Worm (Caenorhabditis elegans) whole organism, L4/young adult: ENCODE results near the gene T05H10.1.

ENCODE experiments used
- W03F9.2 ChIP-seq: fragments of 150-350 bp; optimal IDR thresholded peaks from 2 replicates; lab custom pipeline; 2014; ENCODE audit warnings: missing biosample characterization, missing genetic modification characterization
- dao-5 ChIP-seq: sonication (generic microtip); optimal IDR thresholded peaks from 2 replicates; lab custom pipeline; 2016; ENCODE audit warnings: missing genotype, missing genetic modification characterization, moderate library complexity, missing compliant biosample characterization
- him-1 ChIP-seq: sonication (generic microtip); optimal IDR thresholded peaks from 2 replicates; lab custom pipeline; 2016; ENCODE audit warnings: missing genotype, missing genetic modification reagents, missing genetic modification characterization, missing compliant biosample characterization

DNA sequence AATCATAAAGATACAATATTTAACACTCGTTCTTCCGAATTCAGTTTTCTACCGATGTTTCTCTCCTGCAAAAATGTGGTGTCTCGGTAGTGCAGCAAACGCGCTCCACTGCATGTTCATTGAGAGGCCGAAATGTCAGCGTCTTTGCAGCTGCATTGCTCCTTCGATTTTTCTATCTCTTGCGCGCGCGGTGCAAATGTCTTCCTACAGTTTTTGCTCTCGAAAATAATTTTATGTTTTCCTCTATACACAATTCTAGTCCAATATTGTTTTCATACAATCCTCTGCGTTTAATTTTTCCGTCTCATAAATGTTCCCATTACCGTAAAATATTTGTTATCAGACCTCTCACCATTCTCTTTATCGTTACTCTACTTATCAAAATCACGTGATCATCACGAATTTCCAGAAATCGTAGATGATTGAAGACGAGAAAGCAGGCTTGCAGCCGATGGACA is 20.0 kb downstream of the T05H10.1 start, which contains the start of gene ufd-2:
- TF ChIP-seq him-1 (tag; lab: Kevin White, UChicago), result no peak
- TF ChIP-seq dao-5 (tag; lab: Kevin White, UChicago), result no peak
- TF ChIP-seq W03F9.2 (tag; lab: Kevin White, UChicago), result peak; percentile 66
